Worm (Caenorhabditis elegans) whole organism, early embryonic: Measurements from ENCODE around the gene B0546.5.

Experiments
- B0310.2 ChIP-seq: sonication (generic microtip); optimal IDR thresholded peaks from 2 replicates; lab custom pipeline; 2016; ENCODE audit warnings: mild to moderate bottlenecking, missing genetic modification characterization, missing compliant biosample characterization
- F13C5.2 ChIP-seq: sonication (generic microtip); optimal IDR thresholded peaks from 2 replicates; lab custom pipeline; 2017; ENCODE audit warnings: mild to moderate bottlenecking, missing genetic modification characterization, inconsistent platforms, missing compliant biosample characterization
- aly-1 ChIP-seq: sonication (generic microtip); optimal IDR thresholded peaks from 2 replicates; lab custom pipeline; 2016; ENCODE audit warnings: missing genetic modification characterization, missing compliant biosample characterization
- ama-1 ChIP-seq: fragments of 150-350 bp; optimal IDR thresholded peaks from 2 replicates; lab custom pipeline; 2014
- ceh-13 ChIP-seq: fragments of 200-800 bp; sonication (Bioruptor generic); optimal IDR thresholded peaks from 2 replicates; lab custom pipeline; 2018; ENCODE audit warnings: mild to moderate bottlenecking, missing genetic modification characterization, missing compliant biosample characterization
- ceh-36 ChIP-seq: sonication (generic microtip); optimal IDR thresholded peaks from 2 replicates; lab custom pipeline; 2016; ENCODE audit warnings: missing genetic modification characterization, inconsistent platforms, missing compliant biosample characterization
- ets-7 ChIP-seq: sonication (generic microtip); optimal IDR thresholded peaks from 2 replicates; lab custom pipeline; 2016; ENCODE audit warnings: missing genotype, missing genetic modification characterization, missing compliant biosample characterization
- flt-1 ChIP-seq: fragments of 200-800 bp; sonication (Bioruptor generic); IDR thresholded peaks from 2 replicates; pipeline ENCODE4 v1.3.6; 2022; ENCODE audit warnings: missing genetic modification characterization, missing compliant biosample characterization
- hmbx-1 ChIP-seq: sonication (generic microtip); optimal IDR thresholded peaks from 2 replicates; lab custom pipeline; 2016; ENCODE audit warnings: mild to moderate bottlenecking, missing genetic modification characterization, missing compliant biosample characterization
- hmg-4 ChIP-seq: fragments of 200-800 bp; sonication (Bioruptor generic); optimal IDR thresholded peaks from 2 replicates; lab custom pipeline; 2018; ENCODE audit warnings: mild to moderate bottlenecking, missing genetic modification characterization, missing compliant biosample characterization
- hnd-1 ChIP-seq: sonication (generic microtip); optimal IDR thresholded peaks from 2 replicates; lab custom pipeline; 2016; ENCODE audit warnings: missing genetic modification characterization, missing compliant biosample characterization
- pes-1 ChIP-seq: fragments of 200-800 bp; sonication (Bioruptor generic); IDR thresholded peaks from 2 replicates; pipeline ENCODE4 v1.3.6; 2022; ENCODE audit warnings: missing genetic modification reagents, missing genetic modification characterization, missing compliant biosample characterization
- scrt-1 ChIP-seq: fragments of 200-800 bp; sonication (Bioruptor generic); IDR thresholded peaks from 2 replicates; pipeline ENCODE4 v1.3.6; 2022; ENCODE audit warnings: missing genetic modification characterization, missing compliant biosample characterization
- sea-1 ChIP-seq: fragments of 200-800 bp; sonication (Bioruptor generic); conservative IDR thresholded peaks from 2 replicates; pipeline ENCODE4 v1.3.6; 2022; ENCODE audit warnings: missing genetic modification characterization, missing compliant biosample characterization
- tbx-11 ChIP-seq: fragments of 200-800 bp; sonication (Bioruptor generic); IDR thresholded peaks from 2 replicates; pipeline ENCODE4 v1.3.6; 2022; ENCODE audit warnings: missing genetic modification characterization, missing compliant biosample characterization
- tbx-37 ChIP-seq: fragments of 200-800 bp; sonication (Bioruptor generic); conservative IDR thresholded peaks from 2 replicates; pipeline ENCODE4 v1.3.6; 2022; ENCODE audit warnings: missing genetic modification reagents, missing genetic modification characterization, missing compliant biosample characterization
- tra-4 ChIP-seq: sonication (generic microtip); optimal IDR thresholded peaks from 2 replicates; lab custom pipeline; 2017; ENCODE audit warnings: missing genetic modification characterization, missing compliant biosample characterization

The B0546.5 gene

DNA sequence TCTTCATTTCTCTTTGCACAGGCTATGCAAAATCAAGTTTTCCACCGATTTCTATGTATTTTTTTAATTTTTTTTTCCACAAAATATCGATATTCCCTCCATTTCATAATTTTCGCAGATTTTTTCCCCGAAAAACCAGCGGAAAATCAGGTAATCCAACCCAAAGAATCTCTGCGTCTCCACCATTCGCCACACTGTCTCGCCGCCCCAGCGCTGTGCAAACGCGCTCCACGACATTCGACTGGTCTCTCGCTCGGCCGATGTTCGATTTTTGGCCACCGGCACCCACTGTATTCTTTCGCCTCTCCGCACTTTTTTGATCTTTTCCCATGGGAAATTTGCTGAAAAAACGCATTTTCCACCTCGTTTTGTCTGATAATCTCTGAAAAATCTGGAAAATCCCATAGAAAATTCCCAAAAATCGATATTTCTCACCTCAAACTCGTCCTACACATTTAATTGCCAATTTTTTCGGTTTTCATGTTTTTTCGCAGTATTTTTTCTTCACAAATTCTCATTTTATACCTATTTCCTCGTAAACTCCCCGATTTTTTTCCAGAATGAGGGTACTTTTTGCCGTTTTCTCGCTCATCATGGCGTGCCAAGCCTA is 21.2 kb downstream of the B0546.5 start, which contains the start of gene vha-19:
TSS of gene vha-19 (plus strand) at position 560 of the 610 bp plus-strand sequence.
- no peak for TF ChIP-seq tra-4 (tag; lab: Kevin White, UChicago)
- TF ChIP-seq hmg-4 (GFP tag; lab: Kevin White, UChicago): no peak
- no peak for TF ChIP-seq ama-1 (lab: Kevin White, UChicago)
- no peak for TF ChIP-seq tbx-11 (GFP tag; lab: Robert Waterston, UW)
- no peak for TF ChIP-seq ceh-13 (GFP tag; lab: Kevin White, UChicago)
- no peak for TF ChIP-seq hmbx-1
- TF ChIP-seq flt-1: no peak
- no peak for TF ChIP-seq tbx-37 (GFP tag; lab: Robert Waterston, UW)
- no peak for TF ChIP-seq B0310.2 (tag; lab: Kevin White, UChicago)
- no peak for TF ChIP-seq F13C5.2 (tag; lab: Kevin White, UChicago)

DNA sequence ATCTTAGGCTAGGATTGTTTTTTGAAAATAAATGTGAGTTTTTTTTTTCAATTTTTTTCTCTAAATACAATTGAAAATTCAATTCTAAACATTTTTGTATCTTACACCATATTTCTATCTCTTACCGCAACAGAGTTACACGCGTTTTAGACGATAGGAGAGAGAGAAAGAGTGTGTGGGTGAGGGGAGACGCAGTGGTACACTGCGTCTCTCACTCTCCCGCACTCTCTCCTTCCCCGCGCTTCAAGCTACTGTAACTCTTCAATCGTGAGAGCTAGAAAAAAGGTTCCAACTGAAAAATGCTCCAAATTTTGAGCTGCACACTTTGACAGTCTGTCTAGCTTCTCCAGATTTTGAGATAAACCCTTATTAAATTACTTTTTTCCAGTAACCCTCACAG is 26.1 kb downstream of the B0546.5 start:
- TF ChIP-seq F13C5.2 (tag; lab: Kevin White, UChicago): no peak
- no peak for TF ChIP-seq ceh-36 (tag; lab: Kevin White, UChicago)
- TF ChIP-seq sea-1 (GFP tag; lab: Robert Waterston, UW): no peak
- TF ChIP-seq pes-1: no peak
- TF ChIP-seq hmg-4 (GFP tag; lab: Kevin White, UChicago): no peak
- TF ChIP-seq ama-1 (lab: Kevin White, UChicago): no peak
- TF ChIP-seq flt-1: no peak
- TF ChIP-seq ets-7 (tag; lab: Kevin White, UChicago): no peak
- no peak for TF ChIP-seq B0310.2 (tag; lab: Kevin White, UChicago)
- no peak for TF ChIP-seq aly-1 (tag; lab: Kevin White, UChicago)
- no peak for TF ChIP-seq tbx-37 (GFP tag; lab: Robert Waterston, UW)
- no peak for TF ChIP-seq scrt-1 (GFP tag; lab: Robert Waterston, UW)
- TF ChIP-seq hnd-1 (tag; lab: Kevin White, UChicago): no peak
- no peak for TF ChIP-seq tbx-11 (GFP tag; lab: Robert Waterston, UW)
- no peak for TF ChIP-seq ceh-13 (GFP tag; lab: Kevin White, UChicago)
- no peak for TF ChIP-seq hmbx-1

DNA sequence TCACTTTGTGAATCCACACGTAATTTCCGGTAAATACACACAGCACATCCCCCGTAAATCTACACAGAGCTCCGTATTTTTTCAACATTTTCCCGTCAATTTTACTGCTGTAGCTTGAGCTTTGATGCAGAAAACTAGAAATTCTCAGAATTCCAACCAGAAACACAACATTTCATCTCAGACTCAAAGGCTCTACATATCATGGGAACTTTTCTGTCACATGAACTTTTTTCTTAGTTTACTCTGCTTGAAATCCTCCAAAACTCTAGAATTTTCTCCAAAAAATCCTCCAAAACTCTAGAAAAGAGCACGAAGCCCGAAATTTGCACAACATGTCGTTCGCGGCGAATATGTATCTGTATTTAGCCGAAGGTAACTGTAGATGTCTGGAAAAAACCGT is 26.7 kb downstream of the B0546.5 start, which contains the start of gene Y55H10A.2:
TSS of gene Y55H10A.2 (plus strand) at position 301 of the 400 bp plus-strand sequence.
- TF ChIP-seq aly-1 (tag; lab: Kevin White, UChicago): no peak
- TF ChIP-seq B0310.2 (tag; lab: Kevin White, UChicago): no peak
- no peak for TF ChIP-seq flt-1
- no peak for TF ChIP-seq hmbx-1
- TF ChIP-seq ceh-13 (GFP tag; lab: Kevin White, UChicago): no peak
- TF ChIP-seq sea-1 (GFP tag; lab: Robert Waterston, UW): no peak
- no peak for TF ChIP-seq ets-7 (tag; lab: Kevin White, UChicago)
- no peak for TF ChIP-seq ama-1 (lab: Kevin White, UChicago)
- TF ChIP-seq hmg-4 (GFP tag; lab: Kevin White, UChicago): no peak
- TF ChIP-seq scrt-1 (GFP tag; lab: Robert Waterston, UW): no peak
- TF ChIP-seq hnd-1 (tag; lab: Kevin White, UChicago): no peak
- no peak for TF ChIP-seq pes-1
- no peak for TF ChIP-seq tbx-11 (GFP tag; lab: Robert Waterston, UW)
- TF ChIP-seq F13C5.2 (tag; lab: Kevin White, UChicago): no peak
- TF ChIP-seq ceh-36 (tag; lab: Kevin White, UChicago): no peak
- no peak for TF ChIP-seq tra-4 (tag; lab: Kevin White, UChicago)
- TF ChIP-seq tbx-37 (GFP tag; lab: Robert Waterston, UW): no peak

- TF ChIP-seq hnd-1 (tag; lab: Kevin White, UChicago) (no peak), B0310.2 (tag; lab: Kevin White, UChicago) (no peak), pes-1 (no peak), aly-1 (tag; lab: Kevin White, UChicago) (no peak)
These were observed 35.1 kb downstream of the B0546.5 start, which contains the start of gene F42A6.1 for ce11 chrIV:3354757-3355156. F42A6.1 (plus strand) TSS chrIV:3355057.

DNA sequence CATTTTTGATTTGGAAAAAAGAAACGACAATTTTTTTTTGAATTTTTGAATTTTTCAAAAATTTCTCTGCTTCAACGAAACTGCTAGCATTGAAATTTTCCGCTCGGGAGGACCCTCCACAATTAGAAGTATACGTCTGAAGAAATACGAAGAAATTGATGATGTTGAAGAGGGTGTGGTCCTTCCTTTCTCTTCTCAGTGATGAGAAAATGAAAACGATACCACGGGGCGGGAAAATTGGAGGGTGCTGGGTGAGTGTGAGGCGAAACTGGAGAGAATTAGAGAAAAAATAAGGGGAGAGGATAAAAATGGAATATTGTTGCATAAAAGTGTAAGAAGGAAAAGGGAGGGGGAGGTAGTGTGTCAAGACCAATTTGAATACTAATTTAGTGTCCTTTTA is 37.9 kb downstream of the B0546.5 start:
- TF ChIP-seq hmg-4 (GFP tag; lab: Kevin White, UChicago): no peak

DNA sequence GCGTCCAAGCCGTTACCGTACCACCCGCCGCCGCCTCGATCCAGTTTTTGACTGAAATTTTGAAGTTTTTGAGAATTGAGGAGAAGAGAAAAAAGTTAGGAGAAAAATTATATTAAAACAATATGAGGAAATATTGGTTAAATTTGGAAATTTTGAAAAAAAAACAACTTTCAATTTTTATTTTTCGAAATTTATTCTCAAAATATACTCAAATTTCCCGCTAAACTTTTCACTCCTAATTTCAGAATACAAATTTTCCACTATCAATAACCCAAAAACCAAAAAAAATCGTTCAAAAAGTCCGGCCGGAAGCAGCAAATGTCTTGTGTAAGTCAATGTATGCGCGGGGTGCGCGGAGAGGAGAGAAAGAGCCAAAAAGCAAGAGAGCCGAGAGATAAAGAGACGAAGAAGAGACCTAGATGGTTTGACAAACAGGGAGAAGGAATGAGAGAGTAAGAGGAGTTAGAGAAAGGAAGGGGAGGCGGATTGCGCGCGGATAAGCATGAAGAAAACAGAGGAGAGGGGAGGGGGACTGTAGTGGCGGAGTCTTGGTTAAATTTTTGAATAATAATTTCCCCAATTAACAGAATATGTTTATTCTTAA is 39.8 kb downstream of the B0546.5 start, which contains the start of gene elks-1:
TSS of gene elks-1 (minus strand) at position 51 of the 604 bp plus-strand sequence.
- no peak for TF ChIP-seq tra-4 (tag; lab: Kevin White, UChicago)
- peak; percentile 70 for TF ChIP-seq ets-7 (tag; lab: Kevin White, UChicago)
- TF ChIP-seq flt-1: peak; percentile 34; the same call in 1 of the 2 replicates
- peak; percentile 4 for TF ChIP-seq F13C5.2 (tag; lab: Kevin White, UChicago)
- no peak for TF ChIP-seq B0310.2 (tag; lab: Kevin White, UChicago)
- no peak for TF ChIP-seq scrt-1 (GFP tag; lab: Robert Waterston, UW)
- TF ChIP-seq hmg-4 (GFP tag; lab: Kevin White, UChicago): no peak
- TF ChIP-seq hnd-1 (tag; lab: Kevin White, UChicago): no peak
- TF ChIP-seq tbx-37 (GFP tag; lab: Robert Waterston, UW): no peak
- no peak for TF ChIP-seq hmbx-1
- no peak for TF ChIP-seq tbx-11 (GFP tag; lab: Robert Waterston, UW)
- TF ChIP-seq sea-1 (GFP tag; lab: Robert Waterston, UW): no peak

DNA sequence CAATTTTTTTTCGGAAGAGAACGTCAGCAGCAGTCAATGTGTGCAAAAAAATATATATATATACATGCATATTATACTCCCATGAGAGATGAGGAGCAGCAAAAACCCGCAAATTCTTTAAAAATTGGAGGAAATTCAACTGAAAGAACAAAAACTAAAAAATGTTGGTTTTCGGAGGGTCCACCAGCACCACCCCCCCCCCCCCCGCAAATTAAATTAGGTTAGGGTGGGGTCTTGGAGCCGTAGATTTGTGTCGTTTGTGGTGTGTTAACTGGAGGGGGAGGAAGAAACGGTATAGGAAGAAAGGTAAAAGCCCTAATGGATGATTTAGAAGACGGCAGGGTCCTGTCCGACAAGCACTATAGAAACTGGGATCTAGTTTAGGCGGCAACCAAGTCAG is 41.6 kb downstream of the B0546.5 start:
- TF ChIP-seq F13C5.2 (tag; lab: Kevin White, UChicago) (no peak), tbx-11 (GFP tag; lab: Robert Waterston, UW) (no peak), flt-1 (no peak), ceh-36 (tag; lab: Kevin White, UChicago) (no peak), hnd-1 (tag; lab: Kevin White, UChicago) (no peak), scrt-1 (GFP tag; lab: Robert Waterston, UW) (no peak), sea-1 (GFP tag; lab: Robert Waterston, UW) (no peak)
